Worm (Caenorhabditis elegans) whole organism, L4 larva: ENCODE results near the gene F58E6.8.

Source experiments
- ces-1 ChIP-seq: fragments of 150-350 bp; sonication (generic microtip); optimal IDR thresholded peaks from 4 replicates; lab custom pipeline; 2014; ENCODE audit warnings: missing biosample characterization, missing genetic modification reagents, missing genetic modification characterization
- nhr-11 ChIP-seq: fragments of 150-350 bp; optimal IDR thresholded peaks from 2 replicates; lab custom pipeline; 2014; ENCODE audit warnings: missing biosample characterization, missing genetic modification characterization
- tra-1 ChIP-seq: fragments of 200-800 bp; sonication (Bioruptor generic); IDR thresholded peaks from 2 replicates; pipeline ENCODE4 v1.3.6; 2022; ENCODE audit warnings: missing genetic modification reagents, missing genetic modification characterization, missing compliant biosample characterization

- no peak for TF ChIP-seq nhr-11 (tag; lab: Kevin White, UChicago)
- no peak for TF ChIP-seq tra-1 (GFP tag; lab: Robert Waterston, UW)
- TF ChIP-seq ces-1 (GFP tag; lab: Kevin White, UChicago) = no peak
These were observed 26.0 kb downstream of the F58E6.8 start, which contains the start of the genes aagr-3 and drap-1 for ce11 chrV:9729462-9730162.
